Worm (Caenorhabditis elegans) whole organism, L1 larva: ENCODE measurements around the gene M176.11.
"Not testable (repeated sequence)": the region's sequence is repeated elsewhere in the genome, so short reads cannot be mapped to it uniquely, and the experiment has no call there.

ENCODE experiments used
- C04F5.9 ChIP-seq: sonication (generic microtip); optimal IDR thresholded peaks from 2 replicates; lab custom pipeline; 2016; ENCODE audit warnings: missing genetic modification characterization, missing compliant biosample characterization
- F16B12.6 ChIP-seq: fragments of 150-350 bp; optimal IDR thresholded peaks from 2 replicates; lab custom pipeline; 2014; ENCODE audit warnings: missing biosample characterization, missing genetic modification characterization
- Y116A8C.19 ChIP-seq: sonication (generic microtip); optimal IDR thresholded peaks from 2 replicates; lab custom pipeline; 2016; ENCODE audit warnings: missing compliant biosample characterization, missing genetic modification characterization, borderline replicate concordance
- alr-1 ChIP-seq: fragments of 200-800 bp; sonication (Bioruptor generic); optimal IDR thresholded peaks from 2 replicates; lab custom pipeline; 2018; ENCODE audit warnings: borderline replicate concordance, mild to moderate bottlenecking, missing genetic modification characterization, missing compliant biosample characterization
- ama-1 ChIP-seq: fragments of 150-350 bp; optimal IDR thresholded peaks from 2 replicates; lab custom pipeline; 2014
- blmp-1 ChIP-seq: fragments of 150-350 bp; optimal IDR thresholded peaks from 2 replicates; lab custom pipeline; 2014; ENCODE audit warnings: missing biosample characterization, missing genetic modification characterization
- ceh-8 ChIP-seq: fragments of 200-800 bp; sonication (Bioruptor generic); optimal IDR thresholded peaks from 2 replicates; lab custom pipeline; 2018; ENCODE audit warnings: mild to moderate bottlenecking, missing genetic modification characterization, moderate library complexity, missing compliant biosample characterization
- ceh-88 ChIP-seq: fragments of 200-800 bp; sonication (Bioruptor generic); IDR thresholded peaks from 2 replicates; pipeline ENCODE4 v1.3.6; 2022; ENCODE audit warnings: missing genetic modification characterization, missing compliant biosample characterization
- ceh-90 ChIP-seq: sonication (generic microtip); optimal IDR thresholded peaks from 2 replicates; lab custom pipeline; 2016; ENCODE audit warnings: missing genetic modification characterization, missing compliant biosample characterization
- ces-1 ChIP-seq: fragments of 150-350 bp; optimal IDR thresholded peaks from 2 replicates; lab custom pipeline; 2014; ENCODE audit warnings: missing biosample characterization, missing genetic modification reagents, missing genetic modification characterization
- dsc-1 ChIP-seq: sonication (generic microtip); optimal IDR thresholded peaks from 2 replicates; lab custom pipeline; 2016; ENCODE audit warnings: mild to moderate bottlenecking, missing genetic modification characterization, missing compliant biosample characterization
- efl-1 ChIP-seq, 4 experiments: fragments of 150-350 bp; optimal IDR thresholded peaks in 3 of 4; peaks in 1 of 4; 1 replicate in 1 of 4; 2 replicates in 3 of 4; lab custom pipeline; 2014; ENCODE audit warnings: missing biosample characterization in 2 of 4, missing genetic modification characterization in 2 of 4, missing genetic modification reagents in 2 of 4
- egl-13 ChIP-seq: sonication (generic microtip); optimal IDR thresholded peaks from 2 replicates; lab custom pipeline; 2016; ENCODE audit warnings: missing genotype, missing genetic modification reagents, missing genetic modification characterization, missing compliant biosample characterization
- elt-2 ChIP-seq: sonication (generic microtip); optimal IDR thresholded peaks from 2 replicates; lab custom pipeline; 2016; ENCODE audit warnings: missing genetic modification characterization, mild to moderate bottlenecking, inconsistent platforms, missing compliant biosample characterization, missing genetic modification reagents
- elt-3 ChIP-seq, 6 experiments: fragments of 150-350 bp in 1 of 6; sonication (generic microtip); optimal IDR thresholded peaks; 2 replicates each; lab custom pipeline; 2017 to 2018; ENCODE audit warnings: missing biosample characterization in 6 of 6, missing genetic modification characterization in 6 of 6, inconsistent platforms in 1 of 6
- ets-5 ChIP-seq: fragments of 200-800 bp; sonication (Bioruptor generic); IDR thresholded peaks from 2 replicates; pipeline ENCODE4 v1.3.6; 2022; ENCODE audit warnings: missing genetic modification characterization, missing compliant biosample characterization
- fkh-10 ChIP-seq: sonication (generic microtip); optimal IDR thresholded peaks from 2 replicates; lab custom pipeline; 2017; ENCODE audit warnings: missing biosample characterization, missing genetic modification reagents, missing genetic modification characterization
- fos-1 ChIP-seq: fragments of 150-350 bp; optimal IDR thresholded peaks from 2 replicates; lab custom pipeline; 2014; ENCODE audit warnings: missing biosample characterization, missing genetic modification characterization
- grh-1 ChIP-seq: fragments of 200-800 bp; sonication (Bioruptor generic); IDR thresholded peaks from 2 replicates; pipeline ENCODE4 v1.3.6; 2022; ENCODE audit warnings: missing genetic modification reagents, missing genetic modification characterization, missing compliant biosample characterization
- hlh-17 ChIP-seq: fragments of 200-800 bp; sonication (Bioruptor generic); optimal IDR thresholded peaks from 2 replicates; lab custom pipeline; 2018; ENCODE audit warnings: missing genetic modification characterization, mild to moderate bottlenecking, missing compliant biosample characterization, moderate library complexity, borderline replicate concordance
- hlh-4 ChIP-seq: sonication (generic microtip); optimal IDR thresholded peaks from 2 replicates; lab custom pipeline; 2016; ENCODE audit warnings: mild to moderate bottlenecking, missing genetic modification characterization, missing compliant biosample characterization
- lin-15B ChIP-seq: fragments of 150-350 bp; sonication (generic microtip); optimal IDR thresholded peaks from 3 replicates; lab custom pipeline; 2014; ENCODE audit warnings: missing biosample characterization, missing genetic modification characterization
- mdl-1 ChIP-seq, 2 experiments: fragments of 150-350 bp; optimal IDR thresholded peaks; 2 replicates each; lab custom pipeline; 2014 to 2017; ENCODE audit warnings: missing biosample characterization in 2 of 2, missing genetic modification characterization in 2 of 2, inconsistent platforms in 1 of 2
- mep-1 ChIP-seq: fragments of 150-350 bp; optimal IDR thresholded peaks from 2 replicates; lab custom pipeline; 2014; ENCODE audit warnings: missing biosample characterization, missing genetic modification characterization
- nhr-20 ChIP-seq: sonication (generic microtip); optimal IDR thresholded peaks from 2 replicates; lab custom pipeline; 2016; ENCODE audit warnings: mild to moderate bottlenecking, missing genetic modification characterization, missing compliant biosample characterization
- nhr-237 ChIP-seq: fragments of 150-350 bp; optimal IDR thresholded peaks from 2 replicates; lab custom pipeline; 2014; ENCODE audit warnings: missing biosample characterization, missing genetic modification characterization
- nhr-47 ChIP-seq: sonication (generic microtip); optimal IDR thresholded peaks from 2 replicates; lab custom pipeline; 2016; ENCODE audit warnings: mild to moderate bottlenecking, missing genetic modification characterization, moderate library complexity, missing compliant biosample characterization
- nhr-71 ChIP-seq: sonication (generic microtip); optimal IDR thresholded peaks from 2 replicates; lab custom pipeline; 2016; ENCODE audit warnings: mild to moderate bottlenecking, missing genetic modification characterization, moderate library complexity, missing compliant biosample characterization
- nhr-76 ChIP-seq: sonication (generic microtip); optimal IDR thresholded peaks from 2 replicates; lab custom pipeline; 2017; ENCODE audit warnings: missing biosample characterization, missing genetic modification characterization
- nhr-84 ChIP-seq: sonication (generic microtip); optimal IDR thresholded peaks from 2 replicates; lab custom pipeline; 2017; ENCODE audit warnings: missing biosample characterization, missing genetic modification characterization
- nhr-85 ChIP-seq: sonication (generic microtip); peaks from one replicate; lab custom pipeline; 2016; ENCODE audit warnings: missing genetic modification characterization, inconsistent platforms, missing compliant biosample characterization
- pax-3 ChIP-seq: fragments of 200-800 bp; sonication (Bioruptor generic); optimal IDR thresholded peaks from 2 replicates; lab custom pipeline; 2018; ENCODE audit warnings: mild to moderate bottlenecking, missing genetic modification characterization, moderate library complexity, missing compliant biosample characterization
- snu-23 ChIP-seq: sonication (generic microtip); optimal IDR thresholded peaks from 2 replicates; lab custom pipeline; 2016; ENCODE audit warnings: missing genetic modification characterization, missing compliant biosample characterization
- sptf-1 ChIP-seq: fragments of 150-350 bp; optimal IDR thresholded peaks from 2 replicates; lab custom pipeline; 2014; ENCODE audit warnings: missing biosample characterization, missing genetic modification characterization
- sup-37 ChIP-seq: fragments of 200-800 bp; sonication (Bioruptor generic); optimal IDR thresholded peaks from 2 replicates; lab custom pipeline; 2018; ENCODE audit warnings: mild to moderate bottlenecking, missing genetic modification characterization, missing compliant biosample characterization
- swsn-7 ChIP-seq: sonication (generic microtip); optimal IDR thresholded peaks from 2 replicates; lab custom pipeline; 2016; ENCODE audit warnings: missing genetic modification characterization, missing compliant biosample characterization
- unc-130 ChIP-seq: fragments of 150-350 bp; optimal IDR thresholded peaks from 2 replicates; lab custom pipeline; 2017; ENCODE audit warnings: missing biosample characterization, missing genetic modification characterization, inconsistent platforms
- unc-62 ChIP-seq: fragments of 150-350 bp; optimal IDR thresholded peaks from 2 replicates; lab custom pipeline; 2014; ENCODE audit warnings: missing biosample characterization, missing genetic modification reagents, missing genetic modification characterization
- vab-15 ChIP-seq: sonication (generic microtip); optimal IDR thresholded peaks from 2 replicates; lab custom pipeline; 2017; ENCODE audit warnings: missing genotype, mild to moderate bottlenecking, missing genetic modification characterization, missing compliant biosample characterization
- ztf-4 ChIP-seq: fragments of 150-350 bp; optimal IDR thresholded peaks from 2 replicates; lab custom pipeline; 2014; ENCODE audit warnings: missing biosample characterization, missing genetic modification characterization

The M176.11 gene

ce11 chrII:9445368-9445767, 23.3 kb downstream of the M176.11 start, which contains the start of gene R09D1.13:
R09D1.13 (minus strand) TSS chrII:9445468.
- no peak for TF ChIP-seq sptf-1
- TF ChIP-seq fos-1 (tag; lab: Kevin White, UChicago) = no peak
- no peak for TF ChIP-seq ama-1 (lab: Kevin White, UChicago)
- no peak for TF ChIP-seq nhr-85 (tag; lab: Kevin White, UChicago)
- no peak for TF ChIP-seq grh-1 (GFP tag; lab: Robert Waterston, UW)
- no peak for TF ChIP-seq elt-2 (tag; lab: Kevin White, UChicago)
- TF ChIP-seq nhr-76 (tag; lab: Kevin White, UChicago) = no peak
- no peak for TF ChIP-seq pax-3 (tag; lab: Kevin White, UChicago)
- no peak for TF ChIP-seq unc-62 (GFP tag; lab: Kevin White, UChicago)
- TF ChIP-seq hlh-4 (tag; lab: Kevin White, UChicago) = no peak
- TF ChIP-seq hlh-17 (GFP tag; lab: Kevin White, UChicago) = no peak
- no peak for TF ChIP-seq egl-13 (tag; lab: Kevin White, UChicago)
- no peak for TF ChIP-seq mep-1 (tag; lab: Kevin White, UChicago)
- no peak for TF ChIP-seq ceh-88 (GFP tag; lab: Robert Waterston, UW)
- TF ChIP-seq ztf-4 = no peak
- TF ChIP-seq, all 84 proteins: peak for 0

ce11 chrII:9447965-9448364, 25.9 kb downstream of the M176.11 start, which contains the start of gene chil-18:
chil-18 (plus strand) TSS chrII:9448265.
- TF ChIP-seq nhr-20 (tag; lab: Kevin White, UChicago) (peak; percentile 12), blmp-1 (tag; lab: Kevin White, UChicago) (no peak)
- TF ChIP-seq, all 84 proteins: peak for 1

- not testable (repeated sequence) for TF ChIP-seq sup-37 (GFP tag; lab: Kevin White, UChicago); swsn-7 (tag; lab: Kevin White, UChicago); ces-1
These were observed 30.1 kb downstream of the M176.11 start, which contains the start of gene R09D1.12 for ce11 chrII:9452172-9452571. R09D1.12 (minus strand) TSS chrII:9452272.

- no peak for TF ChIP-seq ceh-8 (GFP tag; lab: Kevin White, UChicago)
- no peak for TF ChIP-seq efl-1 (optimal IDR thresholded peaks at IDR 0.05; lab: Kevin White, UChicago)
- TF ChIP-seq efl-1 (GFP tag; optimal IDR thresholded peaks at IDR 0.05 in 1 of 2; lab: Kevin White, UChicago) = peak in 1 of 2 experiments; percentile 5
These were observed 32.2 kb downstream of the M176.11 start, which contains the start of gene chil-19 for ce11 chrII:9454304-9454703. chil-19 (minus strand) TSS chrII:9454404.

ce11 chrII:9459462-9459861, 37.4 kb downstream of the M176.11 start, which contains the start of gene R09D1.14:
R09D1.14 (minus strand) TSS chrII:9459562.
- not testable (repeated sequence) for TF ChIP-seq nhr-47 (tag; lab: Kevin White, UChicago); snu-23 (GFP tag; lab: Kevin White, UChicago); fkh-10
- TF ChIP-seq, all 84 proteins: peak for 0; not testable (repeated sequence) for 84

- TF ChIP-seq C04F5.9, dsc-1, F16B12.6 (tag; lab: Kevin White, UChicago): not testable (repeated sequence)
These were observed 39.8 kb downstream of the M176.11 start, which contains the start of gene chil-21 for ce11 chrII:9461881-9462280. chil-21 (minus strand) TSS chrII:9461981.

ce11 chrII:9466095-9466494, 44.0 kb downstream of the M176.11 start, which contains the start of gene chil-22:
chil-22 (minus strand) TSS chrII:9466195.
- TF ChIP-seq Y116A8C.19 (tag; lab: Kevin White, UChicago) = no peak
- TF ChIP-seq nhr-71 (tag; lab: Kevin White, UChicago) = no peak
- no peak for TF ChIP-seq alr-1 (tag; lab: Kevin White, UChicago)
- TF ChIP-seq mdl-1 (tag; optimal IDR thresholded peaks at IDR 0.05; lab: Kevin White, UChicago) = no peak
- no peak for TF ChIP-seq elt-3 (tag; optimal IDR thresholded peaks at IDR 0.05; lab: Kevin White, UChicago)
- TF ChIP-seq nhr-84 = no peak
- TF ChIP-seq fos-1 (tag; lab: Kevin White, UChicago) = no peak
- no peak for TF ChIP-seq ceh-88 (GFP tag; lab: Robert Waterston, UW)
- no peak for TF ChIP-seq vab-15
- no peak for TF ChIP-seq ceh-90 (tag; lab: Kevin White, UChicago)
- TF ChIP-seq lin-15B (tag; lab: Kevin White, UChicago) = no peak
- TF ChIP-seq ama-1 (lab: Kevin White, UChicago) = no peak
- TF ChIP-seq ets-5 (GFP tag; lab: Robert Waterston, UW) = no peak
- TF ChIP-seq hlh-4 (tag; lab: Kevin White, UChicago) = no peak
- TF ChIP-seq unc-130 (tag; lab: Kevin White, UChicago) = no peak
- no peak for TF ChIP-seq nhr-237
